Worm (Caenorhabditis elegans) whole organism, midembryonic: ENCODE measurements around the gene F29F11.20.

ENCODE experiments used
- T22C8.4 ChIP-seq: fragments of 200-800 bp; sonication (Bioruptor generic); IDR thresholded peaks from 2 replicates; pipeline ENCODE4 v1.3.6; 2022; ENCODE audit warnings: missing genetic modification characterization, missing compliant biosample characterization
- cog-1 ChIP-seq: sonication (generic microtip); optimal IDR thresholded peaks from 2 replicates; lab custom pipeline; 2016; ENCODE audit warnings: missing genetic modification characterization, missing compliant biosample characterization
- flt-1 ChIP-seq: fragments of 200-800 bp; sonication (Bioruptor generic); IDR thresholded peaks from 2 replicates; pipeline ENCODE4 v1.3.6; 2022; ENCODE audit warnings: missing genetic modification characterization, missing compliant biosample characterization
- klf-2 ChIP-seq: fragments of 200-800 bp; sonication (Bioruptor generic); conservative IDR thresholded peaks from 2 replicates; pipeline ENCODE4 v1.3.6; 2022; ENCODE audit warnings: missing genetic modification reagents, missing genetic modification characterization, missing compliant biosample characterization
- med-1 ChIP-seq: sonication (generic microtip); optimal IDR thresholded peaks from 2 replicates; lab custom pipeline; 2017; ENCODE audit warnings: missing genetic modification characterization, mild to moderate bottlenecking, missing compliant biosample characterization, antibody characterized with exemption, missing genetic modification reagents; ENCODE audit not compliant: insufficient read depth
- ref-1 ChIP-seq: fragments of 200-800 bp; sonication (Bioruptor generic); conservative IDR thresholded peaks from 2 replicates; pipeline ENCODE4 v1.3.6; 2022; ENCODE audit warnings: missing genetic modification reagents, missing genetic modification characterization, missing compliant biosample characterization
- tab-1 ChIP-seq: fragments of 200-800 bp; sonication (Bioruptor generic); IDR thresholded peaks from 2 replicates; pipeline ENCODE4 v1.3.6; 2022; ENCODE audit warnings: missing genetic modification characterization, missing compliant biosample characterization
- ztf-29 ChIP-seq: fragments of 200-800 bp; sonication (Bioruptor generic); IDR thresholded peaks from 2 replicates; pipeline ENCODE4 v1.3.6; 2022; ENCODE audit warnings: missing genetic modification reagents, missing genetic modification characterization, missing compliant biosample characterization

DNA sequence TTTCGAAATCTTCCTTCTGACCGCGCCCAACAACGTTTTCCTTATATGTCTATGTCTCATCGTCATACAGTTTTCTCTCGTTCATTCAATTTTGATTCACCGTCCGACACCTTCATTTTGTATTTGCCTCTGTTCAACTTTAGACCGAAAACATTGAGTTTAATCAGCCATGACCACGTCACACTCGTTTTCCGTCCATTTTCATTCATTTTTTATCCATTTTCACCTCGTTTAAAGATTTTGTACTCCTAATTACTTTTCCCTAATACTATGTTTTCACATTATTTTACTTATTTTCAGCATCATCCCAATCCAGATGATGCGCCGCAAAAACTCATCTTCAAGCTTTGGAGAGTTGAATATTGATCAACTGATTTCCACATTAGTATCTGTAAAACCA lies 14.5 kb downstream of the F29F11.20 start, which contains the start of gene pph-1:
- no peak for TF ChIP-seq ztf-29 (GFP tag; lab: Robert Waterston, UW)
- no peak for TF ChIP-seq T22C8.4 (GFP tag; lab: Robert Waterston, UW)
- TF ChIP-seq ref-1 (GFP tag; lab: Robert Waterston, UW) = no peak
- TF ChIP-seq klf-2 (GFP tag; lab: Robert Waterston, UW) = no peak
- TF ChIP-seq cog-1 (tag; lab: Kevin White, UChicago) = no peak
- no peak for TF ChIP-seq tab-1 (GFP tag; lab: Robert Waterston, UW)
- TF ChIP-seq flt-1 (GFP tag; lab: Robert Waterston, UW) = no peak
- no peak for TF ChIP-seq med-1 (GFP tag; lab: Kevin White, UChicago)
